Fruit fly (Drosophila melanogaster) whole organism, wandering third instar larva: ENCODE data around the gene Prat2.

Source experiments
- CG32264 ChIP-seq: fragments of 200-800 bp; sonication (Bioruptor generic); optimal IDR thresholded peaks from 2 replicates; lab custom pipeline; 2016; ENCODE audit warnings: missing biosample characterization, missing genetic modification characterization
- Hr78 ChIP-seq: fragments of >200 bp; optimal IDR thresholded peaks from 2 replicates; lab custom pipeline; 2017; ENCODE audit warnings: missing biosample characterization, missing genetic modification characterization
- OdsH ChIP-seq: fragments of 200-800 bp; sonication (Bioruptor generic); optimal IDR thresholded peaks from 2 replicates; lab custom pipeline; 2016; ENCODE audit warnings: missing biosample characterization, mild to moderate bottlenecking, missing genetic modification characterization
- Sp1 ChIP-seq: fragments of 200-800 bp; sonication (Bioruptor generic); optimal IDR thresholded peaks from 3 replicates; lab custom pipeline; 2019; ENCODE audit warnings: missing biosample characterization, mild to moderate bottlenecking, missing genetic modification characterization, moderate library complexity
- fru ChIP-seq: fragments of 200-800 bp; sonication (Bioruptor generic); optimal IDR thresholded peaks from 3 replicates; lab custom pipeline; 2016; ENCODE audit warnings: missing biosample characterization, mild to moderate bottlenecking, missing genetic modification characterization
- sage ChIP-seq: fragments of 200-800 bp; sonication (Bioruptor generic); optimal IDR thresholded peaks from 2 replicates; lab custom pipeline; 2016; ENCODE audit warnings: missing biosample characterization, mild to moderate bottlenecking, missing genetic modification characterization
- woc ChIP-seq: sonication (Bioruptor generic); optimal IDR thresholded peaks from 2 replicates; lab custom pipeline; 2016; ENCODE audit warnings: missing biosample characterization, mild to moderate bottlenecking, missing genetic modification characterization

DNA sequence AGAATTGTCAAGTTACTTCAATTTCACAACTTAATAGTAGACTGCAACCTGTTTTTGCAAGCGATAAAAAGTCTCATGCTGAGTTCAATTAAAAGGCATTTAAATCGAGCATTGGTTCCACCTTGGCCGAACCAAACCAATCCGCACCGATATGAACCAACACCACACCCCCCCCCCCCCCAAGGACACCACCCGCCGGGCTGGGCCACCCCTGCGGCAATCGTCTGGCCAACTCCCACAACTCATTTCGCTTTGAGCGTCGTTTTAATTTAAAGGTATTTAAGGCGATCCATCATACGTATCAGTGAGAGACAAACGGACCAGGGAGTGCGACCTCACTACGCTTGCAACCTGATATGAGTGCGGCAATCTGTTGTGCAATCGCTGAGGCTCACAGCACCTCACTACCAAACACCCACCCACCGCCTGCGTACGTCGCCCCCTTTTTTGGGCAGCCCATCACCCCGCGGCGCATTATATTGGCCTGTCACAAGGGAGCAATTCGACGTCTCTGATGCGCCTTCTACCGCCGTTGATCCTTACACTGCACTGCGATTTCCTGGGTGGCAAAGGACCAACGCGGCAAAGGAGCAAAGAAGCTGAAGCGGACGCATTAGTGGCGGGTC, 29.7 kb downstream of the Prat2 start:
- no peak for TF ChIP-seq OdsH (GFP tag; lab: Kevin White, UChicago)
- TF ChIP-seq woc (GFP tag; lab: Kevin White, UChicago), result no peak
- no peak for TF ChIP-seq sage (GFP tag; lab: Kevin White, UChicago)
- no peak for TF ChIP-seq Hr78 (GFP tag; lab: Kevin White, UChicago)
- no peak for TF ChIP-seq fru (GFP tag; lab: Kevin White, UChicago)
- TF ChIP-seq Sp1 (GFP tag; lab: Kevin White, UChicago), result no peak
- TF ChIP-seq CG32264 (GFP tag; lab: Kevin White, UChicago), result no peak
